Fruit fly (Drosophila melanogaster) whole organism, prepupa: ENCODE measurements around the gene srp.
A peak's percentile ranks its signal among the peaks of the same experiment; 100 is the strongest.

Source experiments
- CG11902 ChIP-seq: fragments of 200-800 bp; sonication (Bioruptor generic); optimal IDR thresholded peaks from 3 replicates; lab custom pipeline; 2016; ENCODE audit warnings: missing biosample characterization, missing genetic modification characterization
- CG1621 ChIP-seq: fragments of 200-800 bp; sonication (Bioruptor generic); optimal IDR thresholded peaks from 3 replicates; lab custom pipeline; 2018; ENCODE audit warnings: missing biosample characterization, mild to moderate bottlenecking, missing genetic modification characterization
- CG31627 ChIP-seq: fragments of 200-800 bp; sonication (Bioruptor generic); optimal IDR thresholded peaks from 3 replicates; lab custom pipeline; 2016; ENCODE audit warnings: missing biosample characterization, missing genetic modification characterization
- CG6163 ChIP-seq: fragments of 200-800 bp; sonication (Bioruptor generic); IDR thresholded peaks from 3 replicates; pipeline ENCODE4 v1.3.6; 2022; ENCODE audit warnings: missing biosample characterization, missing genetic modification characterization
- CG6808 ChIP-seq: fragments of 200-800 bp; sonication (Bioruptor generic); optimal IDR thresholded peaks from 3 replicates; lab custom pipeline; 2017; ENCODE audit warnings: missing biosample characterization, missing genetic modification characterization, mild to moderate bottlenecking, moderate library complexity, missing genetic modification reagents
- CG6854 ChIP-seq: fragments of 200-800 bp; sonication (Bioruptor generic); optimal IDR thresholded peaks from 2 replicates; lab custom pipeline; 2017; ENCODE audit warnings: missing biosample characterization, mild to moderate bottlenecking, missing genetic modification characterization
- Eip93F ChIP-seq: fragments of 200-800 bp; sonication (Bioruptor generic); optimal IDR thresholded peaks from 2 replicates; lab custom pipeline; 2016; ENCODE audit warnings: missing biosample characterization, mild to moderate bottlenecking, missing genetic modification characterization
- acj6 ChIP-seq: fragments of 200-800 bp; sonication (Bioruptor generic); optimal IDR thresholded peaks from 3 replicates; lab custom pipeline; 2016; ENCODE audit warnings: missing biosample characterization, missing genetic modification characterization
- dsx ChIP-seq: fragments of 200-800 bp; optimal IDR thresholded peaks from 3 replicates; lab custom pipeline; 2019; ENCODE audit warnings: missing biosample characterization, mild to moderate bottlenecking, missing genetic modification characterization, moderate library complexity; ENCODE audit not compliant: poor library complexity, severe bottlenecking
- eg ChIP-seq: fragments of 200-800 bp; sonication (Bioruptor generic); IDR thresholded peaks from 3 replicates; pipeline ENCODE4 v1.3.6; 2022; ENCODE audit warnings: missing biosample characterization, missing genetic modification characterization
- topi ChIP-seq: fragments of 200-800 bp; sonication (Bioruptor generic); optimal IDR thresholded peaks from 3 replicates; lab custom pipeline; 2016; ENCODE audit warnings: missing biosample characterization, missing genetic modification characterization

- TF ChIP-seq CG6808 (GFP tag; lab: Kevin White, UChicago), result no peak
- peak; percentile 64 for TF ChIP-seq CG11902 (GFP tag; lab: Kevin White, UChicago)
- peak; percentile 79 for TF ChIP-seq topi (GFP tag; lab: Kevin White, UChicago)
- TF ChIP-seq Eip93F (GFP tag; lab: Kevin White, UChicago), result no peak
- TF ChIP-seq CG31627 (GFP tag; lab: Kevin White, UChicago), result peak; percentile 95
- peak; percentile 93 for TF ChIP-seq acj6 (GFP tag; lab: Kevin White, UChicago)
- no peak; the same call in 2 of the 3 replicates for TF ChIP-seq CG6163 (GFP tag; lab: Robert Waterston, UW)
- no peak for TF ChIP-seq CG1621 (tag; lab: Kevin White, UChicago)
- no peak; the same call in 2 of the 3 replicates for TF ChIP-seq eg
- no peak for TF ChIP-seq CG6854 (GFP tag; lab: Kevin White, UChicago)
- TF ChIP-seq dsx (GFP tag; lab: Kevin White, UChicago), result peak; percentile 91
These were observed 20.8 kb upstream of the srp start, which contains the start of the genes CG32856 and Rbf2 for dm6 chr3R:15965169-15965568.
